Worm (Caenorhabditis elegans): ENCODE data around the gene nlp-36.
A peak's percentile ranks its signal among the peaks of the same experiment; 100 is the strongest.

nlp-36 gene

DNA sequence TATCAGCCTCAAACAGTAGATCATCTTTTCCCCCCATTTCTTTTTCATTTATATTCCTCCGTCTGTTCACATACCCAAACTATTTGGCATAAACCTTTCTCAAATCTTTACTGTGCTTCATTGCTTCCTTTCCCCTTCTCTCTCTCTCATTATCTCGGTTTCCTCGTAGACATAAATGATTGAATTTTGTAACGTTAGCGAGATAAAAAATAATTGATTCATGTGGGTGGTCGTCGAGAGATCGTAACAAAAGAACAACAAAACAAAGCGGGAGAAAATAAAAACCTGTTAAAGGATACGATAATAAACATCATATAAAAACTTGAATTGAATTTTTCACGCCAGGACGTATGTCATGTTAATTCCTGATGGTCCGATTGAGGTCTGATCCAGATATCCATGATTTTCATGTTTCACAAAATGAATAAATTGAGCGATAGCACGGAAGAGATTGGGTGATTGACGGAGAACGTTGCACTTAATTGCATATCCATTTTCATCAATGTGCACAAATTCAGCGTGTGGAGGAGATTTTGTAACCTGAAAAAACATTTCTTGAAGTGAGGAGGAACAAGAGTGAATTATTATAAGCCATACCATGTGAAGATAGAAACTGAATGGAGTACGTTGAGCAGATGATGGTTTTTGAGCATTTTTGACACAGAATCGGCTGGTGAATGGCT, 25.6 kb upstream of the nlp-36 start (continued):
- TF ChIP-seq ceh-100 (GFP tag; IDR thresholded peaks at IDR 0.05): no peak
- TF ChIP-seq ZK185.1 (tag; optimal IDR thresholded peaks at IDR 0.05; ENCODE audit: poor library complexity, severe bottlenecking): no peak
- no peak for TF ChIP-seq Y67H2A.10 (GFP tag; conservative IDR thresholded peaks at IDR 0.05)
- no peak for TF ChIP-seq ceh-91 (GFP tag; IDR thresholded peaks at IDR 0.05)
- TF ChIP-seq Y53F4B.3 (GFP tag; IDR thresholded peaks at IDR 0.05): 0 out of 2 replicates have a peak, but pooled peaks have one; percentile 22
- TF ChIP-seq F49E8.2 (tag; optimal IDR thresholded peaks at IDR 0.05; ENCODE audit: insufficient read depth): peak; percentile 58
- no peak for TF ChIP-seq aptf-2 (GFP tag; conservative IDR thresholded peaks at IDR 0.05)
- no peak for TF ChIP-seq F57C9.4 (tag; optimal IDR thresholded peaks at IDR 0.05)
- no peak for TF ChIP-seq Y56A3A.18 (GFP tag; IDR thresholded peaks at IDR 0.05)
- TF ChIP-seq F22D6.2 (tag; optimal IDR thresholded peaks at IDR 0.05): no peak
- no peak for TF ChIP-seq lir-1 (GFP tag; conservative IDR thresholded peaks at IDR 0.05)
- TF ChIP-seq aptf-3 (GFP tag; IDR thresholded peaks at IDR 0.05): no peak
- no peak for TF ChIP-seq F52B5.7 (tag; optimal IDR thresholded peaks at IDR 0.05)
- 0 out of 2 replicates have a peak, but pooled peaks have one; percentile 24 for TF ChIP-seq hsf-1 (GFP tag; IDR thresholded peaks at IDR 0.05)
- no peak for TF ChIP-seq ceh-58 (GFP tag; IDR thresholded peaks at IDR 0.05)
- no peak for TF ChIP-seq C06A6.2 (GFP tag; conservative IDR thresholded peaks at IDR 0.05)
- TF ChIP-seq unc-130 (GFP tag; optimal IDR thresholded peaks at IDR 0.05): peak; percentile 27
- TF ChIP-seq tbx-9 (tag; optimal IDR thresholded peaks at IDR 0.05; ENCODE audit: borderline replicate concordance): peak; percentile 43
- no peak for TF ChIP-seq sdz-38 (tag; optimal IDR thresholded peaks at IDR 0.05)
- no peak for TF ChIP-seq zfh-2 (GFP tag; conservative IDR thresholded peaks at IDR 0.05)
- no peak for TF ChIP-seq ets-4 (GFP tag; optimal IDR thresholded peaks at IDR 0.05)
- no peak for TF ChIP-seq F33H1.4 (GFP tag; IDR thresholded peaks at IDR 0.05)
- no peak for TF ChIP-seq lin-40 (tag; optimal IDR thresholded peaks at IDR 0.05)
- TF ChIP-seq somi-1 (GFP tag; optimal IDR thresholded peaks at IDR 0.05): no peak
- no peak for TF ChIP-seq nhr-179 (tag; optimal IDR thresholded peaks at IDR 0.05)
- no peak for TF ChIP-seq ceh-40 (GFP tag; IDR thresholded peaks at IDR 0.05)
- no peak for TF ChIP-seq ceh-27 (GFP tag; optimal IDR thresholded peaks at IDR 0.05)
- TF ChIP-seq egrh-3 (GFP tag; IDR thresholded peaks at IDR 0.05): no peak
- no peak for TF ChIP-seq nfya-2 (GFP tag; IDR thresholded peaks at IDR 0.05)
- TF ChIP-seq akir-1 (GFP tag; optimal IDR thresholded peaks at IDR 0.05): no peak
- no peak for TF ChIP-seq Y79H2A.3 (GFP tag; conservative IDR thresholded peaks at IDR 0.05)
- peak; percentile 73 for TF ChIP-seq hrde-1 (tag; optimal IDR thresholded peaks at IDR 0.05; ENCODE audit: borderline replicate concordance)
- TF ChIP-seq lsy-27 (tag; optimal IDR thresholded peaks at IDR 0.05; ENCODE audit: borderline replicate concordance, insufficient read depth): no peak
- TF ChIP-seq him-1 (tag; optimal IDR thresholded peaks at IDR 0.05): peak; percentile 33
- no peak for TF ChIP-seq ceh-79 (tag; optimal IDR thresholded peaks at IDR 0.05)
- TF ChIP-seq ztf-26 (tag; optimal IDR thresholded peaks at IDR 0.05): no peak
- TF ChIP-seq Y53G8AR.9 (GFP tag; conservative IDR thresholded peaks at IDR 0.05): no peak; the same call in 1 of the 2 replicates
- TF ChIP-seq athp-1 (tag; optimal IDR thresholded peaks at IDR 0.05): peak; percentile 77
- no peak for TF ChIP-seq nhr-120 (GFP tag; IDR thresholded peaks at IDR 0.05)
- TF ChIP-seq nhr-27 (tag; optimal IDR thresholded peaks at IDR 0.05): no peak
- 0 out of 2 replicates have a peak, but pooled peaks have one; percentile 20 for TF ChIP-seq mcd-1 (GFP tag; IDR thresholded peaks at IDR 0.05)
- no peak for TF ChIP-seq cebp-2 (GFP tag; IDR thresholded peaks at IDR 0.05)
- TF ChIP-seq T26A5.8 (tag; optimal IDR thresholded peaks at IDR 0.05): no peak
- no peak for TF ChIP-seq hmg-20 (GFP tag; IDR thresholded peaks at IDR 0.05)
- no peak for TF ChIP-seq F39B2.1 (GFP tag; IDR thresholded peaks at IDR 0.05)
